Fruit fly (Drosophila melanogaster) whole organism, larva: ENCODE data around the gene CG15357.

Experiments used
- noc ChIP-seq: fragments of 200-800 bp; sonication (Bioruptor generic); optimal IDR thresholded peaks from 3 replicates; lab custom pipeline; 2019; ENCODE audit warnings: missing biosample characterization, mild to moderate bottlenecking, missing genetic modification characterization, moderate library complexity

CG15357 gene

DNA sequence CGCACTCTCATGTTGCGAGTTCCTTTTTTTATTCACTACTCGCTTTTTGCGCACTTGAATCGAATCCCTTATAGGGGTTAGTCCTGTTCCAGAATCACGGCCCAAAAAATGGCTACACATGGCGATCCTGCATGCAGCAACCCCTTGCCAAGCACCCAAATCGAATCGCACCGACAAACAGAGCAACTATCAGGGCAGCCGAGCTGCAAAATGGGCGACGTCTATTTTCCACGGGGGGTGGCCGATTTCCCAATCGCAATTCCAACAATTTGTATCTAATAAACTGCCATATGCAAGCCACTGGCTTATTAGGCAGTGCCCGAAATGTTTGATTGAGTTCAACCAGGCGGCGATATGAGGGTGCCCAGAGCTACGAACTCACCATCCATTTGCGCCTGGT, 21.8 kb upstream of the CG15357 start:
- TF ChIP-seq noc (tag; lab: Kevin White, UChicago), result no peak

DNA sequence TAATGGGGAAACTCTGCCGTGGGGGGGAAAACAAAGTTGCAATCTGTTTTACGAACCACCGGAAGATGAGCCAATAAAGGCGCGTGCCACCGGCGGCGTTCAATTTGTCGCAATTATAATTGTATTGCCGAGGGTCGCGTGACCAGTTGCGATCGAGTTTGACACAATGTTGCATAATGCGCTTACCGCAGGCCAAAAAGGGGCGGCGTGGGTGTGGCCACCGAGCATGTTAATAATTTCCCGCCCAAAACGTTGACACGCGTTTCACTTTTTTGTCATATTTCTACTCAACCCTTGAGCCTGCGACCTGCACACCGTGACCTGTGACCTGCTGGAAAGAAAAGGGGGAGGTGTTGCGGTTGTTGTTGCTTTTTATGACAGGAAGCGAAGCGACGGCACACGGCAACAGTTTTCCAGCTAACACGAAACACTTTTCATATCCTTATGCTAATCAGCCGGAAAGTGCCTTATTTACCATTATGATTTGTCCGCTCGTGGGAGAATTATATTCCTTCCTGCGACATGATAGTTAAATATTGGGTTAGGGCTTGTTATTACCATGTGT, 16.5 kb upstream of the CG15357 start:
- TF ChIP-seq noc (tag; lab: Kevin White, UChicago), result no peak

DNA sequence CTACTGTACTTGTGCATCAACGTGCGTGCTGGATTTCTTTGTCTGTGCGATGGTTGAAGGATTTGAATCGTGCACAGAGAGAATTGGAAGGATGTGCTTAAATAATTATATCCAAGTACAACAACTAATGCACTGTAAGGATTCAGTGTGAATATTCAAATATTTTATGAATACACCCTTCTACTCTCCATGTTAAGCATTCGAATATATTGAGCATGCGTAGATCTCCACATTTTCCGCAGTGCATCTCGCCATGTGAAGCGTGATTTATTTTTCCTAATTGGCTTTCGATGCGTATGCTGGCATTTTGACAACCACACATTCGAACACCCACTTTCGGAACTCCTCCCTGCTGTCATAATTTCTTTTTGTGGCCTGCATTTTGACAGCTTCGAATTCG, 14.5 kb upstream of the CG15357 start:
- TF ChIP-seq noc (tag; lab: Kevin White, UChicago), result no peak

DNA sequence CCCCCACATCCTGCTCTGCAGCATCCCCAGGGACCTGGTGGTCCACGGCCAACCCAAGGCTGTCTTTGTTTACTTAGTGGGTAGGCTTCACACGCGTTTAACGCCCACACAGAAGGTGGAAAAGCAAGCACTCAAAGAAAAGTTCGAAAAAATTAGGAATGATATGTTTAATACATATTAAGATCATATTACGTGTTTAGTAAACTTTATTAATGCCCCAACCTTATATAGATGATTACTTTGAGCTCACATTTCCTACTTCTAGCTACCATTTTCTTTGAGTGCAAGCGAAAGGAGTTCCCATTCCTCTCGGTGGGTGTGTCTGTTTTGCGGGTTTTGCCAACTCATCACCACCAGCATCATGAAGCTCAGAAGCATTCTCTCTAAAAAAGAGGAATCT, 13.9 kb upstream of the CG15357 start:
- TF ChIP-seq noc (tag; lab: Kevin White, UChicago), result no peak

DNA sequence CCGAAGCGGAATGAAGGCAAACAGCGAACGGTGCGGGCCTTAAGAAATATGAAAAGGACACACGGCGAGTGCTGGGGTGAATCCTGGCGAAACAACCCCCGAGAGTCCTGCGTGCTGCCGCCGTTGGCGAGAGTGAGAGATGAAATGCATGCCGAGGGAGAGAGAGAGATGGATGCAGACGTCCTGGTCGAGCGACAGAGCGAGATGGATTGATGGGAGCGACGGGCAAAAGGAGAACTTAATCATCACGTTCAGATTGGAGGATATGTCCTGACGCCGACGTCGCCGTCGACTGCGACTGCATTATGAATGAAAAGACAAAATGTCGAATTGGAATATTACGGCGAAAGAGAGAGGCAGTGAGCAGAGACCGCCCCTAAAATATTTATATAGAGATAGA, 9.0 kb upstream of the CG15357 start:
- TF ChIP-seq noc (tag; lab: Kevin White, UChicago), result no peak

DNA sequence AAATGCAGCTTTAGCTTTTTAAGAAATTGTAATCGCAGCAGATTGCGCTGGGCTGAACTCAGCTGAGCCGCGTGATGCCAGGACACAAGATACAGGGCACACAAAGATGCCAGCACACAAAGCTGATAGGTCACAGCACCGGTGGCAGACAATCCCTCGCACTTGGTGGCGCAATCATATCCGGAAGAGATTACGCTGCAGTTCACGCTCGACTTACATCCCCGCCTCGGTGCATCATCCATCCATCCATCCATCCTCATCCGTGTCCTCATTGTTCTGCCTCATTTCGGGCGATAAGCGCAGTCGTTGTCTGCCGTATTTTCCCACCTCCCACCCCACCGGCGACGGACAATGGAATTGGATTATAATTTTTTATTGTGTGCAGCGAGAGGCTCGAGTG, 2.5 kb upstream of the CG15357 start:
- TF ChIP-seq noc (tag; lab: Kevin White, UChicago), result no peak

DNA sequence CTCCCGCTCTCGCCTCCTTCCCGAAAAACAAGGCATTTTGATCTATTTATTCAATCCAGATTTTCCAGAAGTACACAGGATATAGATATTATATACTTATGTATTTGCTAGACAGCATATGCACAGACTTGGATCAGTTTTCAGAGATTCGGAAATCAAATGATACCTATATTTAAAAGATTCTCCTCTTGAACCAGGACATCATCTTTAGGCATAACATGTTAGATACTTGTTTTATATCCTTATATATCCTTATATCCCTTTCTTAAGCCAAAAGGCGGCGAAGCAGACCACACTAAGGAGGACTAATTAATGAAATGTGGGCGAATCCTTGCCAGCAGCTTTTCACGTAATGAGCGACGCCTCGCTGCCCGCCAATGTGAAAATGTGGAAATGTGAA, 1.1 kb upstream of the CG15357 start, which contains the start of gene CG33673:
TSS of gene CG33673 (minus strand) at position 101 of the 400 bp plus-strand sequence.
- TF ChIP-seq noc (tag; lab: Kevin White, UChicago), result no peak

DNA sequence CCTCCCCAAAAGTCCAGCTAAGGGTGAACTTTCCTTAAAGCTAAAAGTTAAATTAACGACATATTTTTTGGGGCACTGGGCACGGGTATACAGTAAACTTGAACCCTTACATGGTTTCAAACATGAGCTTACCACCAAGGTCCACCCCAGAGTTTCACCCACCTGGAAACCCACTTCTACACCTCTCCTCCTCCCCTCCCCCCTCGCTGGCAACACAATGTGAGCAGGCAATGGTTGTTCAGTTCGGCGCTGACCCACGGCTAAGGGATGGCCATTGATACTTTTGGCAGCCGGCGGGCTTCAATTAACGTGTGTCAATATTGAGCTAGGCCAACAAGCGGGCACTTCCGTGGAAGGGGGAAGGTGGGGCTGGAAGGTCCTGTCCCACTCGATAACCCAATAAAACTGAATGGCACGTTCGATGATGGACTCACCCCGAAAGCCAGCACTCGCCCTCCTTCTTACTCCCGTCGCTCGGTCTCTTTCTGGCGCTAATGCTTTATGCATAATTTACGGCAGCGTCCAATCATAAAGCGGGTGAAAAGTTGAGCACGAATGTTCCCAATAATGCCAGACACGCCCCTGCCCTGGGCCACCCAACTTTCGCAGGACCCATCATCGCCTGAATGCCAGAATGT, 917 bp downstream of the CG15357 start:
- TF ChIP-seq noc (tag; lab: Kevin White, UChicago), result no peak

DNA sequence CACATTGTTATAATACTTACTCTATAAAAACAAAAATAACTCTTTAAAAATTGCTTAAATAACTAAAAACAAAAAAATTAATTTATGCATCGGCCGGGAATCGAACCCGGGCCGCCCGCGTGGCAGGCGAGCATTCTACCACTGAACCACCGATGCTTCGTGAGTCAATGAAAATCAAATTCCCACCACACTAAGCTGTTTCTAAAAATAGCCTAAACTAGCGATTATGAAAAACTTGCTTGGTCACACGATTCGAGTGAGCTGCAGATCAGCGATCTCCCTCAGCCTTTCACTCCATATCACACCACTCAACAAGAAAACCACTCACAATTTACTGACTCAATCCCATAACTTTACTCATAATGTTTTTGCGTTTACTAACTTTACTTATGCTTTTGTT, 7.5 kb downstream of the CG15357 start:
- TF ChIP-seq noc (tag; lab: Kevin White, UChicago), result no peak

DNA sequence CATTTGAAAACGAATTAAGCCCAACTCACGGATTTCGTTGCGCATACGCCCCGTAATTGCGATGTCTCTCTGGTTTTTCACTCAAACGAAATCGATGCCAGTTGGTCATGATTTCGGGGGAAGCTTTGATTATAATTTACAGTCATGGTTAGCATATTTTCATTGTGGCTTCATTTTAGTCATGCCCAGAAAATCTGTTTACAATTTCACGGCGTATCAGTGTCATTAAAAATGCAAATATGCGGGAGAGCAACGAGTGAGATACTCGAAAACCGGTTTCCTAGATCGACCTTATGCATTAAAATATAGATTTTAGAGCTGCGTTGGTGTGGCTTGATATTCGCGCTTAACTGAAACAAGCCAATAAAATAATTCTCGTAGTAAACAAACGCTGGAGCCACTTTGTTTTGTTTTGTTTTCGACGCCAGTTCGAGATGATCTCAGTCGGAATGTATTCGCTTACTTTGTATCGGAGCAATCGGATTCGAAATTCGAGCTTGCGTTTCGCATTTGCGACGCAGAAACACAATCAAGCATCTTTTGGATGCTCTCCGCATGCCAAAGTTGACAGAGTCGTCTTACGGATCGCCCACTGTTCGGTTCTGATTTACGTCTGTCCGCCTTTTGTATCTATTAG, 14.8 kb downstream of the CG15357 start:
- TF ChIP-seq noc (tag; lab: Kevin White, UChicago), result no peak

DNA sequence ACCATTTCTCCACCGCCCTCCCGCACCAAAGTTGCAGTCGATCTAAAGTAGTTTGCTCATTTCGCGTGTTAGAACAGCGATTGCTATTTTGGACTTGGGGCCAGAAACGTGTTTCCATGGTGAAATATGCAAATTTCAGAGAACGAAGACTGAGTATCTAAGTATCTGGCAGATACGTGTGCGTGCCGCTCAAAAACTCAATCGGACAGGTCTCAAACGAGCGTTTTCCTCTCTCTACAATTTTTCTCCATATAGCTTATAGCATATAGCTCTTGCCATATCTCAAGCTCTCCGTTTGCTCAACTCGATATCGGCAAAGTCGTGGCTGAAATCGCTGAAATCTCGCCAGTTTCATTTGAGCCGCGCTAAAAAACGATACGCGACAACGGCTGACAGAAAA, 18.1 kb downstream of the CG15357 start:
- no peak for TF ChIP-seq noc (tag; lab: Kevin White, UChicago)

DNA sequence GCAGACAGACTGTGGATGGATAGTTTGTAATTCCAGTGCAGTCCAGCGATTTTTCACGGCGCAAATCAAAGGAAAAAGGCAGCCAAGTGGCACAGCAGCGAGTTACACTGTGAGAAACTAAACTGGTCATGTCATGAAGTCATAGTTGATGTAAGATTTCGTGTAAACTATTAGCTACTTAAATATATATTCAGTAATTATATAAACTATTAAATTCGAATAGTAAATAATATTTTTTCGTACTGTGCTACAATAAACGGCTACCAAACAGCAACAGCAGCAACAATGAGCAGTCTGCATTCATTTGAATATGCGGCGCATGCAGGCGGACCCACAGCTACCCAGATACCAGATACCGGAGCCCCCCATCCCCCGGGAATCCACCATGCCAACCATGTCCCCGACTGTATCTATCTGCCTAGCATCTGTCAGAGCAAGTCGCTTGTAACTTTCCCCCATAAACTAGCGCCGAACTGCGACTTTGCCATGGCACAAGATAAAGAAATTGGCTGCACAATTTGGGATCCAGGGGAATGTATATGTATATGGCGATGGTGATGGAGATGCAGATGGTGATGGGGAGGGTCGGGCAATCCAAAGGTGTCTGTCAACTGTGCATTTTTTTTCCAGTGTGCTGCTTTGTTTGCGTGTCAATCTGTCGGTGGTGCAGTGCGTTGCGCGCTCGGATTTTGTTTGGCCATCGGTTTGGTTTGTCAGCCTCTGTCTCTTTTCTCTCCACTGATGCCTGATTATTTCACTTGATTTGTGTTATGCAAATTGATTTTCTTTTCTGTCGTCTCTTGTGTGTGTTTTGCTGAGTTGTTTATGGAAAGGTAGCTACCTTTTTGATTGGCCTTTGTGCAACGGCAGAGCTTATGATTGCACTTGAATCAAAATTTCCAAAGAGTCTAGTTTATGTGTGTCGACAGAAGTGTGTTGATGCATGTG, 19.3 kb downstream of the CG15357 start:
- no peak for TF ChIP-seq noc (tag; lab: Kevin White, UChicago)

DNA sequence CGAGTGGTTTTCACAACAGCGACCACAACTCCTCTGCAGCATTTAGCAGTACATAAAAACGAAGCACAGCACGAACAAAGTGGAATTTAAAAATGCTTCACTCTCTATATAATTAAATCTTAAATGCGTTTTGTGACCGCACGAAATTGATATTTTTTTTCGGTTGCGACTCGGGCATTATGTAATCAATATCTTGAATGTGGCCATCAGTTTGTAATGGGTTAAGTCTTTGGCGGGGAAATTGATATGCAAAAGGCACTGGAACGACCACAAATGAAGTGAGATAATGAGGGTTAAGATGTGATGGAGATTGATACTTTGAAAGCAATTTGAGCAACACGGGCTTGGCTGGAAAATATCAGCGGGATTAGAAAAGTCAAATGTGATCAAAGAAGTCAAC, 21.7 kb downstream of the CG15357 start:
- TF ChIP-seq noc (tag; lab: Kevin White, UChicago), result no peak

DNA sequence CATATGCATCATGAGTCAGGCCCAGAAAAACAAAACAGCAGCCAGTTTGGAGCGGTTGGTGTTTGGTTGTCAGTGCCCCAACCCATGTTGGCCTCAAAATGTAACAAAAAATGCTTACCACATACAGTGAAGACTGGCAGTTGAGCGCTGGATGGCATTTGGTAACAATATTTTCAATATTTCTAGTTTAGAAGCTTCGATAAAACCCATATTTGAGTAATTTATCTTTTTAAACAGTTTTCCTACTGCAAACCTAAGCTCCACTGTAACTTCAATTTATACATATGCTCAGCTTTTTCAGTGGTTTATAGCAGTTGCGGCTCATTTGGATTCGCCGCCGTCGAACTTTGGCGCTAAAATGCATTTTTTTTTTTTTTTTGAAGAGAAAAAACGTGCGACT, 29.0 kb downstream of the CG15357 start:
- no peak for TF ChIP-seq noc (tag; lab: Kevin White, UChicago)

DNA sequence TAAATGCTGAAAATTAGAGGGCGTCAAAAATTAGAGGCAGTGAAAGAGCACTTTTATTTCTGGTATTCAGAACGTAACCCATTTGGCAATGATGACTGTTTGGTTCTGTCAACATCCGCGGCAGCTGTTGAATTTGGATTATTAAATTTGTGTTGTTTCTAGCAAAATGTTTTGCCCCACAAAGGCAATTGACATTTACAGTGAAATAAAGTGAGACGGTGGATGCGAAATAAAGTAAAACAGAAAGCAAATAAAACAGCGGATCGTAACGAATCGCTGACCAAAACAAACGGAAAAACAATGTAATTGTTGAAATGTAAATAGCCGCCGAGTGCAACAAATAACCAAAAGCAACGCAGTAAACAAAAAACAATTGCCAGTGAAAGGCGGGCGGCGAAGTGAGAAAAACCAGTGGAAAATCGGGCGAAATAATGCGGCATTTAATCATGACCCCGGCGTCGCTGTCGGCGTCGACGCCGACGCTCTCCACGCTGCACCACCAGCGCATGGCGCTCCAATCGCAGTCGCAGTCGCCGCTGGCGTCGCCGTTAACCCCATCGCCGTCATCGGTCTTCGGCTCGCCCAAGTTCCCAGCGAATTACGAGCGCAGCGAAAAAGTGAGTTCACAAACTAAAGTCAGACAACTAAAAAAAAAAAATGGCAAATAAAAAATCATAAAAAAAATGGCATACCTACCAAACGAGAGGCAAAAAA, 32.3 kb downstream of the CG15357 start:
- TF ChIP-seq noc (tag; lab: Kevin White, UChicago), result no peak
